Comparison of ENCODE assay signal across 2 worm cellular contexts in genomic region chrV:1805724-1806316, ce11.
TF ChIP-seq lines count a peak whose summit lies in the region.

No protein-coding gene starts in this region.

TF ChIP-seq in whole organism, L3 larva, 47 proteins besides CTCF, POLR2A, EP300 and RAD21 (continued from another document):
- TF ChIP-seq mdl-1 (tag; optimal IDR thresholded peaks at IDR 0.05; lab: Kevin White, UChicago), result no peak
- no peak for TF ChIP-seq nhr-11 (tag; optimal IDR thresholded peaks at IDR 0.05; lab: Kevin White, UChicago)
- no peak for TF ChIP-seq daf-12 (tag; optimal IDR thresholded peaks at IDR 0.05; lab: Kevin White, UChicago)
- no peak for TF ChIP-seq egl-27 (tag; optimal IDR thresholded peaks at IDR 0.05; lab: Kevin White, UChicago)
- TF ChIP-seq elt-2 (tag; optimal IDR thresholded peaks at IDR 0.05; lab: Kevin White, UChicago), result no peak
- no peak for TF ChIP-seq lin-39 (tag; optimal IDR thresholded peaks at IDR 0.05; lab: Kevin White, UChicago)
- TF ChIP-seq nhr-23 (tag; optimal IDR thresholded peaks at IDR 0.05; lab: Kevin White, UChicago), result no peak
- no peak for TF ChIP-seq zag-1 (tag; optimal IDR thresholded peaks at IDR 0.05; lab: Kevin White, UChicago)
- TF ChIP-seq ama-1 (optimal IDR thresholded peaks at IDR 0.05; lab: Kevin White, UChicago), result peak; percentile 92
- TF ChIP-seq ztf-4 (tag; optimal IDR thresholded peaks at IDR 0.05; lab: Kevin White, UChicago), result no peak
- TF ChIP-seq nhr-77 (tag; optimal IDR thresholded peaks at IDR 0.05; lab: Kevin White, UChicago), result no peak
- no peak for TF ChIP-seq mml-1 (tag; optimal IDR thresholded peaks at IDR 0.05; lab: Kevin White, UChicago)
- TF ChIP-seq egl-5 (tag; optimal IDR thresholded peaks at IDR 0.05; lab: Kevin White, UChicago), result peak; percentile 19
- TF ChIP-seq jun-1 (tag; optimal IDR thresholded peaks at IDR 0.05; lab: Kevin White, UChicago), result no peak
- TF ChIP-seq lsy-12 (tag; optimal IDR thresholded peaks at IDR 0.05; lab: Kevin White, UChicago), result no peak
- no peak for TF ChIP-seq ceh-16 (tag; optimal IDR thresholded peaks at IDR 0.05; lab: Kevin White, UChicago)
- no peak for TF ChIP-seq unc-62 (GFP tag; optimal IDR thresholded peaks at IDR 0.05; lab: Kevin White, UChicago)

TF ChIP-seq in whole organism, L4 larva, 104 proteins besides CTCF, POLR2A, EP300 and RAD21 (continued from another document):
- TF ChIP-seq aha-1 (tag; lab: Kevin White, UChicago) (peak; percentile 44), ceh-44 (GFP tag; IDR thresholded peaks at IDR 0.05; lab: Robert Waterston, UW) (no peak), Y48G9A.11 (GFP tag; IDR thresholded peaks at IDR 0.05; lab: Robert Waterston, UW) (no peak), lin-1 (GFP tag; IDR thresholded peaks at IDR 0.05; lab: Robert Waterston, UW) (no peak), mxl-3 (GFP tag; optimal IDR thresholded peaks at IDR 0.05; lab: Kevin White, UChicago) (peak; percentile 31), ztf-7 (tag; optimal IDR thresholded peaks at IDR 0.05; lab: Kevin White, UChicago) (no peak), vab-7 (GFP tag; IDR thresholded peaks at IDR 0.05; lab: Robert Waterston, UW) (no peak), mep-1 (tag; optimal IDR thresholded peaks at IDR 0.05; lab: Kevin White, UChicago) (no peak), lin-39 (tag; optimal IDR thresholded peaks at IDR 0.05; lab: Kevin White, UChicago) (no peak)
